Fruit fly (Drosophila melanogaster) whole organism: Measurements from ENCODE around the gene PolE1.

Experiments
- CG8478 ChIP-seq: fragments of >200 bp; optimal IDR thresholded peaks from 2 replicates; lab custom pipeline; 2018; ENCODE audit warnings: inconsistent platforms
- Dll ChIP-seq: fragments of >200 bp; optimal IDR thresholded peaks from 2 replicates; lab custom pipeline; 2017
- EcR ChIP-seq, 2 experiments: fragments of >200 bp; optimal IDR thresholded peaks; 2 replicates each; lab custom pipeline; 2017; ENCODE audit warnings: missing biosample characterization in 2 of 2, missing genetic modification characterization in 2 of 2, missing genetic modification reagents in 2 of 2
- pan ChIP-seq: fragments of >200 bp; optimal IDR thresholded peaks from 2 replicates; lab custom pipeline; 2017
- psq ChIP-seq: fragments of >200 bp; optimal IDR thresholded peaks from 2 replicates; lab custom pipeline; 2017
- usp ChIP-seq: fragments of >200 bp; optimal IDR thresholded peaks from 2 replicates; lab custom pipeline; 2017; ENCODE audit warnings: missing biosample characterization, missing genetic modification characterization, mixed read lengths

The PolE1 gene

dm6 chr3R:23347432-23348305, at the start of gene PolE1:
Gene PolE1 (plus strand): TSS chr3R:23348128.
- TF ChIP-seq pan (no peak), EcR (GFP tag; optimal IDR thresholded peaks at IDR 0.05; lab: Kevin White, UChicago) (no peak), CG8478 (lab: Kevin White, UChicago) (no peak), Dll (lab: Kevin White, UChicago) (no peak), usp (GFP tag; lab: Kevin White, UChicago) (no peak), psq (lab: Kevin White, UChicago) (no peak)

dm6 chr3R:23300091-23300918, 47.6 kb upstream of the PolE1 start:
- no peak for TF ChIP-seq pan
- no peak for TF ChIP-seq CG8478 (lab: Kevin White, UChicago)
- no peak for TF ChIP-seq Dll (lab: Kevin White, UChicago)
- no peak for TF ChIP-seq EcR (GFP tag; optimal IDR thresholded peaks at IDR 0.05; lab: Kevin White, UChicago)
- no peak for TF ChIP-seq psq (lab: Kevin White, UChicago)
- TF ChIP-seq usp (GFP tag; lab: Kevin White, UChicago) = no peak

dm6 chr3R:23301270-23301669, 46.7 kb upstream of the PolE1 start:
- TF ChIP-seq CG8478 (lab: Kevin White, UChicago) = no peak
- TF ChIP-seq pan = no peak
- TF ChIP-seq usp (GFP tag; lab: Kevin White, UChicago) = no peak
- TF ChIP-seq psq (lab: Kevin White, UChicago) = no peak
- TF ChIP-seq EcR (GFP tag; optimal IDR thresholded peaks at IDR 0.05; lab: Kevin White, UChicago) = no peak
- TF ChIP-seq Dll (lab: Kevin White, UChicago) = no peak

dm6 chr3R:23302178-23302577, 45.8 kb upstream of the PolE1 start:
- no peak for TF ChIP-seq Dll (lab: Kevin White, UChicago)
- TF ChIP-seq CG8478 (lab: Kevin White, UChicago) = no peak
- no peak for TF ChIP-seq psq (lab: Kevin White, UChicago)
- TF ChIP-seq EcR (GFP tag; optimal IDR thresholded peaks at IDR 0.05; lab: Kevin White, UChicago) = no peak
- TF ChIP-seq pan = no peak
- TF ChIP-seq usp (GFP tag; lab: Kevin White, UChicago) = no peak

dm6 chr3R:23303297-23303696, 44.6 kb upstream of the PolE1 start:
- TF ChIP-seq psq (lab: Kevin White, UChicago) (no peak), pan (no peak), usp (GFP tag; lab: Kevin White, UChicago) (no peak), Dll (lab: Kevin White, UChicago) (no peak), CG8478 (lab: Kevin White, UChicago) (no peak), EcR (GFP tag; optimal IDR thresholded peaks at IDR 0.05; lab: Kevin White, UChicago) (no peak)

- TF ChIP-seq pan = no peak
- TF ChIP-seq Dll (lab: Kevin White, UChicago) = no peak
- TF ChIP-seq CG8478 (lab: Kevin White, UChicago) = no peak
- TF ChIP-seq psq (lab: Kevin White, UChicago) = no peak
- TF ChIP-seq EcR (GFP tag; optimal IDR thresholded peaks at IDR 0.05; lab: Kevin White, UChicago) = no peak
- no peak for TF ChIP-seq usp (GFP tag; lab: Kevin White, UChicago)
Measured at dm6 chr3R:23306828-23307227, 41.1 kb upstream of the PolE1 start.

dm6 chr3R:23309690-23310089, 38.2 kb upstream of the PolE1 start:
- TF ChIP-seq EcR (GFP tag; optimal IDR thresholded peaks at IDR 0.05; lab: Kevin White, UChicago) = no peak
- no peak for TF ChIP-seq usp (GFP tag; lab: Kevin White, UChicago)
- TF ChIP-seq CG8478 (lab: Kevin White, UChicago) = no peak
- TF ChIP-seq psq (lab: Kevin White, UChicago) = no peak
- no peak for TF ChIP-seq pan
- no peak for TF ChIP-seq Dll (lab: Kevin White, UChicago)

dm6 chr3R:23310151-23310550, 37.8 kb upstream of the PolE1 start:
- TF ChIP-seq EcR (GFP tag; optimal IDR thresholded peaks at IDR 0.05; lab: Kevin White, UChicago) = no peak
- TF ChIP-seq pan = no peak
- no peak for TF ChIP-seq Dll (lab: Kevin White, UChicago)
- no peak for TF ChIP-seq psq (lab: Kevin White, UChicago)
- TF ChIP-seq usp (GFP tag; lab: Kevin White, UChicago) = no peak
- TF ChIP-seq CG8478 (lab: Kevin White, UChicago) = no peak

- TF ChIP-seq pan (no peak), Dll (lab: Kevin White, UChicago) (no peak), psq (lab: Kevin White, UChicago) (no peak), CG8478 (lab: Kevin White, UChicago) (no peak), EcR (GFP tag; optimal IDR thresholded peaks at IDR 0.05; lab: Kevin White, UChicago) (no peak), usp (GFP tag; lab: Kevin White, UChicago) (no peak)
Measured at dm6 chr3R:23312796-23313195, 35.1 kb upstream of the PolE1 start.

- no peak for TF ChIP-seq EcR (GFP tag; optimal IDR thresholded peaks at IDR 0.05; lab: Kevin White, UChicago)
- no peak for TF ChIP-seq pan
- no peak for TF ChIP-seq CG8478 (lab: Kevin White, UChicago)
- no peak for TF ChIP-seq Dll (lab: Kevin White, UChicago)
- TF ChIP-seq psq (lab: Kevin White, UChicago) = no peak
- TF ChIP-seq usp (GFP tag; lab: Kevin White, UChicago) = no peak
Measured at dm6 chr3R:23314332-23314731, 33.6 kb upstream of the PolE1 start.

- TF ChIP-seq usp (GFP tag; lab: Kevin White, UChicago) (no peak), psq (lab: Kevin White, UChicago) (no peak), pan (no peak), CG8478 (lab: Kevin White, UChicago) (no peak)
Measured at dm6 chr3R:23315221-23315620, 32.7 kb upstream of the PolE1 start.
